Worm (Caenorhabditis elegans): ENCODE measurements around the gene srsx-36.

DNA sequence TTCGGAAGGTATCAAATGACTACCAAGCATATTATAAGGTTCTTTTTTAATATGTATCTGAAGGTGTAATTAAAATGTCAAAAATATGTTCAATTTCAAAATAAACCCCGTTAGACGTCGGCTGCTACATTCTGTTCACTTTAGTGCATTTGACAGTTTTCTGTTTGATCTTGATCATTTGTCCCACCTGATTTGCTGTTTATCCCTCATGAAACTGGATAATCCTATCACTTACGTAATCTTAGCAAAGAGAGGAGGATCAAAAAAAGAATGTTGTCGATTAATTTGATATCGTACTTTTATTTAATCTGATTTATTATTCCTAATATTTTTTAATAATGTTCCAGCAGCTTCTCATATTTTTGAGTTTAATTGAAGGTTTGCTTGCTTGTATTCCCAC, 1.0 kb upstream of the srsx-36 start, which contains the start of gene F54B8.1:
- TF ChIP-seq ama-1 (optimal IDR thresholded peaks at IDR 0.05) (no peak), unc-55 (GFP tag; optimal IDR thresholded peaks at IDR 0.05) (no peak), fkh-6 (tag; optimal IDR thresholded peaks at IDR 0.05) (no peak), ahr-1 (tag; optimal IDR thresholded peaks at IDR 0.05) (no peak), dmd-4 (tag; optimal IDR thresholded peaks at IDR 0.05; ENCODE audit: borderline replicate concordance) (no peak), nhr-11 (tag; optimal IDR thresholded peaks at IDR 0.05) (no peak)

Measured in whole organism, late embryonic.